Worm (Caenorhabditis elegans): ENCODE data around the gene C41G6.12.

C41G6.12 gene

ce11 chrV:15181899-15182298 is 25.7 kb downstream of the C41G6.12 start:
- TF ChIP-seq nhr-71 (tag; optimal IDR thresholded peaks at IDR 0.05) (peak; percentile 59), nhr-11 (tag; optimal IDR thresholded peaks at IDR 0.05) (peak; percentile 13), pag-3 (tag; optimal IDR thresholded peaks at IDR 0.05; ENCODE audit: borderline replicate concordance, insufficient read depth) (no peak), grh-1 (GFP tag; IDR thresholded peaks at IDR 0.05) (no peak), elt-3 (tag; optimal IDR thresholded peaks at IDR 0.05) (no peak), swsn-7 (tag; optimal IDR thresholded peaks at IDR 0.05) (no peak), fkh-8 (tag; optimal IDR thresholded peaks at IDR 0.05) (peak; percentile 58), fos-1 (tag; optimal IDR thresholded peaks at IDR 0.05) (no peak), hlh-4 (tag; optimal IDR thresholded peaks at IDR 0.05) (peak; percentile 54), skn-1 (tag; optimal IDR thresholded peaks at IDR 0.05) (no peak), nhr-47 (tag; optimal IDR thresholded peaks at IDR 0.05) (peak; percentile 62), nhr-20 (tag; optimal IDR thresholded peaks at IDR 0.05) (no peak)

- TF ChIP-seq F16B12.6 (tag; optimal IDR thresholded peaks at IDR 0.05) (no peak), sptf-1 (tag; optimal IDR thresholded peaks at IDR 0.05) (no peak), fkh-10 (GFP tag; optimal IDR thresholded peaks at IDR 0.05) (no peak), ama-1 (optimal IDR thresholded peaks at IDR 0.05) (no peak)
These were observed 27.8 kb downstream of the C41G6.12 start, which contains the start of gene T09F5.10 for ce11 chrV:15179757-15180156. T09F5.10 (plus strand) TSS chrV:15180057.

- TF ChIP-seq unc-30 (tag; optimal IDR thresholded peaks at IDR 0.05) (no peak), ces-1 (GFP tag; optimal IDR thresholded peaks at IDR 0.05) (no peak), nhr-77 (tag; optimal IDR thresholded peaks at IDR 0.05) (no peak), irx-1 (tag; optimal IDR thresholded peaks at IDR 0.05) (no peak), sptf-1 (tag; optimal IDR thresholded peaks at IDR 0.05) (no peak), dsc-1 (tag; optimal IDR thresholded peaks at IDR 0.05) (no peak)
These were observed 32.1 kb downstream of the C41G6.12 start, which contains the start of gene clec-47 for ce11 chrV:15175459-15175858. clec-47 (plus strand) TSS chrV:15175759.

- TF ChIP-seq snu-23 (GFP tag; optimal IDR thresholded peaks at IDR 0.05) = peak; percentile 28
- peak in 1 of 2 experiments; percentile 24 for TF ChIP-seq lin-35 (GFP tag; optimal IDR thresholded peaks at IDR 0.05)
- TF ChIP-seq nhr-85 (tag) = peak; percentile 65
- TF ChIP-seq nhr-20 (tag; optimal IDR thresholded peaks at IDR 0.05) = peak; percentile 81
These were observed 39.6 kb downstream of the C41G6.12 start for ce11 chrV:15168018-15168417.

ce11 chrV:15162697-15163096 is 44.9 kb downstream of the C41G6.12 start, which contains the start of gene srz-11:
srz-11 (plus strand) TSS chrV:15163082.
- TF ChIP-seq fkh-8 (tag; optimal IDR thresholded peaks at IDR 0.05) (peak; percentile 24), hlh-4 (tag; optimal IDR thresholded peaks at IDR 0.05) (peak; percentile 100), nhr-47 (tag; optimal IDR thresholded peaks at IDR 0.05) (peak; percentile 10), pag-3 (tag; optimal IDR thresholded peaks at IDR 0.05; ENCODE audit: borderline replicate concordance, insufficient read depth) (no peak)

- TF ChIP-seq rnt-1 (tag; optimal IDR thresholded peaks at IDR 0.05) (no peak), efl-1 (optimal IDR thresholded peaks at IDR 0.05) (no peak), efl-1 (GFP tag; optimal IDR thresholded peaks at IDR 0.05 in 1 of 2) (peak in 1 of 2 experiments; percentile 50)
These were observed 48.9 kb downstream of the C41G6.12 start, which contains the start of gene str-45 for ce11 chrV:15158691-15159090. str-45 (plus strand) TSS chrV:15158991.

Measured in whole organism, L1 larva.